Worm (Caenorhabditis elegans) whole organism, L2 larva: Measurements from ENCODE around the gene R10E4.1.

Experiments
- C34F6.9 ChIP-seq: fragments of 150-350 bp; optimal IDR thresholded peaks from 2 replicates; lab custom pipeline; 2014; ENCODE audit warnings: missing biosample characterization, missing genetic modification characterization
- alr-1 ChIP-seq: fragments of 150-350 bp; optimal IDR thresholded peaks from 2 replicates; lab custom pipeline; 2014; ENCODE audit warnings: missing biosample characterization, missing genetic modification characterization
- fos-1 ChIP-seq: fragments of 150-350 bp; optimal IDR thresholded peaks from 2 replicates; lab custom pipeline; 2014; ENCODE audit warnings: missing biosample characterization, missing genetic modification characterization
- lin-39 ChIP-seq: fragments of 150-350 bp; optimal IDR thresholded peaks from 2 replicates; lab custom pipeline; 2014; ENCODE audit warnings: missing biosample characterization, missing genetic modification reagents, missing genetic modification characterization
- mdl-1 ChIP-seq, 2 experiments: fragments of 150-350 bp in 1 of 2; sonication (generic microtip) in 1 of 2; optimal IDR thresholded peaks; 2 replicates each; lab custom pipeline; 2017; ENCODE audit warnings: missing biosample characterization in 2 of 2, missing genetic modification characterization in 2 of 2
- nhr-11 ChIP-seq: fragments of 150-350 bp; optimal IDR thresholded peaks from 2 replicates; lab custom pipeline; 2014; ENCODE audit warnings: missing biosample characterization, missing genetic modification characterization
- nhr-12 ChIP-seq: fragments of 150-350 bp; optimal IDR thresholded peaks from 2 replicates; lab custom pipeline; 2014; ENCODE audit warnings: missing biosample characterization, missing genetic modification characterization
- nhr-6 ChIP-seq: fragments of 150-350 bp; optimal IDR thresholded peaks from 2 replicates; lab custom pipeline; 2014; ENCODE audit warnings: missing biosample characterization, missing genetic modification characterization
- sem-4 ChIP-seq: fragments of 150-350 bp; optimal IDR thresholded peaks from 2 replicates; lab custom pipeline; 2014; ENCODE audit warnings: missing biosample characterization, missing genetic modification reagents, missing genetic modification characterization
- sma-3 ChIP-seq: sonication (generic microtip); optimal IDR thresholded peaks from 2 replicates; lab custom pipeline; 2016; ENCODE audit warnings: missing genetic modification reagents, missing genetic modification characterization, missing compliant biosample characterization
- ztf-11 ChIP-seq: sonication (generic microtip); optimal IDR thresholded peaks from 2 replicates; lab custom pipeline; 2017; ENCODE audit warnings: missing biosample characterization, missing genetic modification characterization

DNA sequence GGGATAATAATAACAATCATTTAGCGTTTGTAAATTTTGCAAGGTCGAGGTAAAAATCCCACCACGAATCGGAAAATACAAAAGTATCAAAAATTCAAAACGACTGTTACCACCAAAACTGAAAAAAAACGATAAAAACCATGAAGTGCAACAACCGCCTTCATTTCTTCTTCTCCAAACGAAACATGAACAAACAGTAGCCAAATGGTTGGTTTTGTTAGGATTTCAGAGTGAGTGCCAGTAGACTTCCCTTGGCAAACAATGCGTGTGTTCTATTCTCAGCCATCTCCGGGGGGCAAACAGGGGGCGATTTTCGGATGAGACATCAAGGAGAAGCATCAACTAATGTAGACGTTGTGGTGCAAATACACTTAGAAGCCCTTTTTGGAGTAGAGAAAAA, 44.8 kb upstream of the R10E4.1 start:
- TF ChIP-seq C34F6.9 (tag; lab: Kevin White, UChicago) = no peak
- no peak for TF ChIP-seq alr-1 (tag; lab: Kevin White, UChicago)
- TF ChIP-seq fos-1 = no peak
- no peak for TF ChIP-seq lin-39 (tag; lab: Kevin White, UChicago)
- TF ChIP-seq sma-3 (GFP tag; lab: Kevin White, UChicago) = no peak
- no peak for TF ChIP-seq mdl-1 (tag; optimal IDR thresholded peaks at IDR 0.05; lab: Kevin White, UChicago)
- no peak for TF ChIP-seq nhr-12 (tag; lab: Kevin White, UChicago)
- TF ChIP-seq ztf-11 (tag; lab: Kevin White, UChicago) = no peak
- TF ChIP-seq sem-4 = no peak
- no peak for TF ChIP-seq nhr-11 (tag; lab: Kevin White, UChicago)
- no peak for TF ChIP-seq nhr-6
